Worm (Caenorhabditis elegans) whole organism, midembryonic: ENCODE results near the gene T21D12.7.

ENCODE experiments used
- T22C8.4 ChIP-seq: fragments of 200-800 bp; sonication (Bioruptor generic); IDR thresholded peaks from 2 replicates; pipeline ENCODE4 v1.3.6; 2022; ENCODE audit warnings: missing genetic modification characterization, missing compliant biosample characterization
- cog-1 ChIP-seq: sonication (generic microtip); optimal IDR thresholded peaks from 2 replicates; lab custom pipeline; 2016; ENCODE audit warnings: missing genetic modification characterization, missing compliant biosample characterization
- flt-1 ChIP-seq: fragments of 200-800 bp; sonication (Bioruptor generic); IDR thresholded peaks from 2 replicates; pipeline ENCODE4 v1.3.6; 2022; ENCODE audit warnings: missing genetic modification characterization, missing compliant biosample characterization
- klf-2 ChIP-seq: fragments of 200-800 bp; sonication (Bioruptor generic); conservative IDR thresholded peaks from 2 replicates; pipeline ENCODE4 v1.3.6; 2022; ENCODE audit warnings: missing genetic modification reagents, missing genetic modification characterization, missing compliant biosample characterization
- med-1 ChIP-seq: sonication (generic microtip); optimal IDR thresholded peaks from 2 replicates; lab custom pipeline; 2017; ENCODE audit warnings: missing genetic modification characterization, mild to moderate bottlenecking, missing compliant biosample characterization, antibody characterized with exemption, missing genetic modification reagents; ENCODE audit not compliant: insufficient read depth
- ref-1 ChIP-seq: fragments of 200-800 bp; sonication (Bioruptor generic); conservative IDR thresholded peaks from 2 replicates; pipeline ENCODE4 v1.3.6; 2022; ENCODE audit warnings: missing genetic modification reagents, missing genetic modification characterization, missing compliant biosample characterization
- tab-1 ChIP-seq: fragments of 200-800 bp; sonication (Bioruptor generic); IDR thresholded peaks from 2 replicates; pipeline ENCODE4 v1.3.6; 2022; ENCODE audit warnings: missing genetic modification characterization, missing compliant biosample characterization
- ztf-23 ChIP-seq: fragments of 200-800 bp; sonication (Bioruptor generic); IDR thresholded peaks from 2 replicates; pipeline ENCODE4 v1.3.6; 2022; ENCODE audit warnings: missing genetic modification reagents, missing genetic modification characterization, missing compliant biosample characterization
- ztf-29 ChIP-seq: fragments of 200-800 bp; sonication (Bioruptor generic); IDR thresholded peaks from 2 replicates; pipeline ENCODE4 v1.3.6; 2022; ENCODE audit warnings: missing genetic modification reagents, missing genetic modification characterization, missing compliant biosample characterization

T21D12.7 gene

DNA sequence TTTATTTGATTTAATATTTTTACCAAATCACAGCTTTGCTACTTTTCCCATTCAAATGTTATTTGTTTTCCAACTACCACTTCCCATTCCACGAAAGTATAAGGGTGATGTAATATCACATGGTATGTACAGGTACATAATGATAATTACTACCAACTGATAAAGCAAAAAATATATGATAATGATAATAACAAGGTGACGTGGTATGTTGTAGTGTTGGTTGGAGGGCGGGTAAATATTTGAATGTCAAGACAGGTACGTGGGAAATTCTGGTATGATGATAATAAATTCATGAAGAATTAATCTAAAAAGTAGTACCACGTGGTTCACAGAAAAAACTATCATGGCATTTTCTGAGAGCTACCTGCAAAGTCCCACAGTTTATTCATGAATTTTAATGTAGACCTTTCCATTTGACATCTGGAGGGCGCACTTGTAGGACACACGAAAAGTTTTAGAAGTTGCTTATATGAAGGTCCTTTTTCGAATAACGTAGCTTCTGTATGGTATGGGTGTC is 653 bp upstream of the T21D12.7 start:
- TF ChIP-seq med-1 (GFP tag; lab: Kevin White, UChicago) (no peak), flt-1 (GFP tag; lab: Robert Waterston, UW) (no peak), tab-1 (GFP tag; lab: Robert Waterston, UW) (no peak), ztf-29 (GFP tag; lab: Robert Waterston, UW) (no peak), T22C8.4 (no peak), cog-1 (no peak), ref-1 (GFP tag; lab: Robert Waterston, UW) (no peak), klf-2 (GFP tag; lab: Robert Waterston, UW) (no peak), ztf-23 (GFP tag; lab: Robert Waterston, UW) (no peak)

- no peak for TF ChIP-seq T22C8.4
- TF ChIP-seq ztf-29 (GFP tag; lab: Robert Waterston, UW), result no peak
- TF ChIP-seq ztf-23 (GFP tag; lab: Robert Waterston, UW), result no peak
- TF ChIP-seq flt-1 (GFP tag; lab: Robert Waterston, UW), result no peak
- TF ChIP-seq ref-1 (GFP tag; lab: Robert Waterston, UW), result no peak
- TF ChIP-seq tab-1 (GFP tag; lab: Robert Waterston, UW), result no peak
- no peak for TF ChIP-seq cog-1
- TF ChIP-seq klf-2 (GFP tag; lab: Robert Waterston, UW), result no peak
- no peak for TF ChIP-seq med-1 (GFP tag; lab: Kevin White, UChicago)
Measured at ce11 chrIV:290387-290786, 869 bp downstream of the T21D12.7 start.

DNA sequence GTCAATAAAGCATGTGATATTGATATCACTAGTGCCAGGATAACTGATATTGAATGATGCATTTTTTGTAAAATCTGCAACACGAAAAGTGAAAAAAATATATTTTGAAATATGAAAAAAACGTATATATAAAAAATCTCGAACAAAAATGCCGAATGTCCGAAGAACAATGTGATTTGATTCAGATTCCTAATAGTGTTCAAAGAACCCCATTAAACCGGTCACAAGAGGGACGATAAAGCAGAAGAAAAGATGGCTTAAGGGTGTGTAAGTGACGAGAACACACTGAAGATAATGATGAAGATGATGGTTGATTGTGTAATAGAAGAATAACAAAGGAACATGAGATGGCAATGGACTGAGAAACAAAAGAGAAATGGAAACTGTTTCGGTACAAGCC is 3.2 kb downstream of the T21D12.7 start, which contains the start of gene T21D12.14:
TSS of gene T21D12.14 (minus strand) at position 101 of the 400 bp plus-strand sequence.
- TF ChIP-seq ref-1 (GFP tag; lab: Robert Waterston, UW) (no peak), tab-1 (GFP tag; lab: Robert Waterston, UW) (no peak), klf-2 (GFP tag; lab: Robert Waterston, UW) (no peak), ztf-29 (GFP tag; lab: Robert Waterston, UW) (no peak), flt-1 (GFP tag; lab: Robert Waterston, UW) (no peak), T22C8.4 (no peak), ztf-23 (GFP tag; lab: Robert Waterston, UW) (no peak), cog-1 (no peak), med-1 (GFP tag; lab: Kevin White, UChicago) (no peak)

DNA sequence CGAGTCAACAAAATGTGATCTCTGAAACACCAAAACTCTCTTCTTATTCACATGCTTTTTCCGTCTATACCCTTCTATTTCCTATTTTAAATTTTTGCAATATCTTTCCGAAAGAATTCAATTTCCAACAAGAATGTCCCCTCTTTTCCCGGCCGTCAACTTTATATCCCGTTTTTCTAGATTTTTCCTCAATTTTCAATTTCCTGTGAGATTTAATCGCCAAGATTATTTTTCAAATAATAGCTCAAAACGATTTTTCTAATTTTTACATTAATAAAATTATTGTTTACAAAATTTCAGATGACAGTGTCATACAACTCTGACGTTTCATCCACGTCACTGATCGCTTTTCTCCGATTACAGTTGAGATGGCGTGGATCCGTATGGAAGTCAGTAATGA is 7.9 kb downstream of the T21D12.7 start, which contains the start of gene best-19:
TSS of gene best-19 (plus strand) at position 301 of the 400 bp plus-strand sequence.
- TF ChIP-seq tab-1 (GFP tag; lab: Robert Waterston, UW), result no peak
- no peak for TF ChIP-seq cog-1
- TF ChIP-seq flt-1 (GFP tag; lab: Robert Waterston, UW), result no peak
- no peak for TF ChIP-seq ref-1 (GFP tag; lab: Robert Waterston, UW)
- TF ChIP-seq med-1 (GFP tag; lab: Kevin White, UChicago), result no peak
- TF ChIP-seq ztf-23 (GFP tag; lab: Robert Waterston, UW), result no peak
- no peak for TF ChIP-seq T22C8.4
- TF ChIP-seq klf-2 (GFP tag; lab: Robert Waterston, UW), result no peak

ce11 chrIV:282008-282407 is 9.2 kb downstream of the T21D12.7 start:
- no peak for TF ChIP-seq ztf-29 (GFP tag; lab: Robert Waterston, UW)
- TF ChIP-seq tab-1 (GFP tag; lab: Robert Waterston, UW), result no peak
- TF ChIP-seq cog-1, result no peak
- TF ChIP-seq flt-1 (GFP tag; lab: Robert Waterston, UW), result no peak
- TF ChIP-seq T22C8.4, result no peak
- TF ChIP-seq klf-2 (GFP tag; lab: Robert Waterston, UW), result no peak
- no peak for TF ChIP-seq ref-1 (GFP tag; lab: Robert Waterston, UW)
- TF ChIP-seq med-1 (GFP tag; lab: Kevin White, UChicago), result no peak
- no peak for TF ChIP-seq ztf-23 (GFP tag; lab: Robert Waterston, UW)

DNA sequence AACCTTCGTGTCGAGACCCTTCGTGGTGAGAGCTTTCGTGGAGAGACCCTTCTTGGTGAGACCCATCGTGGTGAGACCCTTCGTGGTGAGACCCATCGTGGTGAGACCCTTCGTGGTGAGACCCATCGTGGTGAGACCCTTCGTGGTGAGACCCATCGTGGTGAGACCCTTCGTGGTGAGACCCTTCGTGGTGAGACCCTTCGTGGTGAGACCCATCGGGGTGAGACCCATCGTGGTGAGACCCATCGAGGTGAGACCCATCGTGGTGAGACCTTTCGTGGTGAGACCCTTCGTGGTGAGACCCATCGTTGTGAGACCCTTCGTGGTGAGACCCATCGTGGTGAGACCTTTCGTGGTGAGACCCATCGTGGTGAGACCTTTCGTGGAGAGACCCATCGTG is 10.0 kb downstream of the T21D12.7 start:
- TF ChIP-seq ztf-23 (GFP tag; lab: Robert Waterston, UW), result peak; percentile 38; the same call in 1 of the 2 replicates

DNA sequence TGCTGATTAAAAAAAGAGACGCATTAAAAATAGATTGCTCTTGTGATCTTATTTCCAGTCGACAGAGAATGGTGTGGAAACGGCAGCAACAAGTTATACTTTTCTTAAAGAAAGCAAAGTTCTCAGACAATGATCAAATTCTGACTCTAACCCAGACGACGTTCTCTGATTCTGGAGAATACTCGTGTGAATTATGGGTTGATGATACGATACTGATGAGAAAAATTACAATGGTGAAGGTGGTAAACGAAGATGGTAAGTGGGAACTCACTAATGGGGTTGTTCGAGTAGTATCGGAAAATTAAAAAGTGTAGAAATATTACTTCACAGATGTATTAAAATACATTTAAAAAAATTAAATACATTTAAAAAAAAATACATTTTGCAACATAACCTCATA is 13.0 kb downstream of the T21D12.7 start:
- TF ChIP-seq tab-1 (GFP tag; lab: Robert Waterston, UW) (no peak), cog-1 (no peak), ztf-29 (GFP tag; lab: Robert Waterston, UW) (no peak), med-1 (GFP tag; lab: Kevin White, UChicago) (no peak), klf-2 (GFP tag; lab: Robert Waterston, UW) (no peak), T22C8.4 (no peak), ztf-23 (GFP tag; lab: Robert Waterston, UW) (no peak), ref-1 (GFP tag; lab: Robert Waterston, UW) (no peak), flt-1 (GFP tag; lab: Robert Waterston, UW) (no peak)

DNA sequence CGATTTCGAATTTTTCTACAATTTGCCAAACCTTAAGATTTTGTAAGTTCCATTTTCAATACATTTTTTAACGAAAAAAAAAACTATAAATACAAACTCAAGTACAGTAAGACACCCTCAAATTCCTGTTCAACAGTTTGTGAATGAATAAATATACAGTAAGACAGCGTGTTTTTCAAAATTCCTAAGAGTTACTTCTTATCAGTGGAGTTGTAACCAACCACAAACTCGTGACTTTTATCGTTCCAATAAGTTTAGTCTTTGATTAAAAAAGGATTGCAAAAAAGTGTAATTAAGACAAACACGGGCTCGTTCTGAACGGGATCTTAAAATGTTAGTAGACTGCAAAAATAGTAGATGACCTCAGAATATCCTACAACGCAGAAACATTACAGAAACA is 16.1 kb downstream of the T21D12.7 start:
- TF ChIP-seq ztf-23 (GFP tag; lab: Robert Waterston, UW) (no peak), tab-1 (GFP tag; lab: Robert Waterston, UW) (no peak)

DNA sequence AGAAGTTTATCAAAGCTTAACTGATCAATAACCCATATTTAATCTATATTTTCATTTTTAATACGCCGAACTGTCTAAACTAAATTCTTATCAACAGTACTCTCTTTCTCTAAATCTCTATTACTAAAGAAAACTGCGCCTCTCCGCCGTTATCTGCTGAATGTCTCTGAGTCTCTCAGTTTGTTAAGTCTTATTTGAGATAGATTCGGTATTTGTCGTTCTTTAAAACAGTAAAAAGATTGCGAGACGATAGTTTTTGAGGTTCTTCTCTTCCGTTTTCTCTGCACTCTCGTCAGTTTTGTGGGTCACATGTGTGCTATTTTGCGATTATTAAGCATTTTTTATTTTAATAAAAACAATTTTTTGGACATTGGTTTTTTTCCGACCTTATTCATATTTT is 17.1 kb downstream of the T21D12.7 start, which contains the start of gene sma-10:
TSS of gene sma-10 (plus strand) at position 236 of the 400 bp plus-strand sequence.
- no peak for TF ChIP-seq ref-1 (GFP tag; lab: Robert Waterston, UW)
- TF ChIP-seq klf-2 (GFP tag; lab: Robert Waterston, UW), result no peak
- no peak for TF ChIP-seq ztf-29 (GFP tag; lab: Robert Waterston, UW)
- no peak for TF ChIP-seq T22C8.4
- TF ChIP-seq cog-1, result no peak
- TF ChIP-seq ztf-23 (GFP tag; lab: Robert Waterston, UW), result no peak
- no peak for TF ChIP-seq tab-1 (GFP tag; lab: Robert Waterston, UW)
- TF ChIP-seq flt-1 (GFP tag; lab: Robert Waterston, UW), result no peak
- TF ChIP-seq med-1 (GFP tag; lab: Kevin White, UChicago), result no peak

ce11 chrIV:273299-273698 is 18.0 kb downstream of the T21D12.7 start, which contains the start of gene srh-282:
srh-282 (minus strand) TSS chrIV:273399.
- no peak for TF ChIP-seq cog-1
- no peak for TF ChIP-seq tab-1 (GFP tag; lab: Robert Waterston, UW)
- no peak for TF ChIP-seq klf-2 (GFP tag; lab: Robert Waterston, UW)
- TF ChIP-seq flt-1 (GFP tag; lab: Robert Waterston, UW), result no peak
- no peak for TF ChIP-seq T22C8.4
- TF ChIP-seq ztf-29 (GFP tag; lab: Robert Waterston, UW), result no peak
- TF ChIP-seq ref-1 (GFP tag; lab: Robert Waterston, UW), result no peak
- no peak for TF ChIP-seq med-1 (GFP tag; lab: Kevin White, UChicago)
- TF ChIP-seq ztf-23 (GFP tag; lab: Robert Waterston, UW), result no peak
